Fruit fly (Drosophila melanogaster): ENCODE results near the gene CG14275.

Gene CG14275

DNA sequence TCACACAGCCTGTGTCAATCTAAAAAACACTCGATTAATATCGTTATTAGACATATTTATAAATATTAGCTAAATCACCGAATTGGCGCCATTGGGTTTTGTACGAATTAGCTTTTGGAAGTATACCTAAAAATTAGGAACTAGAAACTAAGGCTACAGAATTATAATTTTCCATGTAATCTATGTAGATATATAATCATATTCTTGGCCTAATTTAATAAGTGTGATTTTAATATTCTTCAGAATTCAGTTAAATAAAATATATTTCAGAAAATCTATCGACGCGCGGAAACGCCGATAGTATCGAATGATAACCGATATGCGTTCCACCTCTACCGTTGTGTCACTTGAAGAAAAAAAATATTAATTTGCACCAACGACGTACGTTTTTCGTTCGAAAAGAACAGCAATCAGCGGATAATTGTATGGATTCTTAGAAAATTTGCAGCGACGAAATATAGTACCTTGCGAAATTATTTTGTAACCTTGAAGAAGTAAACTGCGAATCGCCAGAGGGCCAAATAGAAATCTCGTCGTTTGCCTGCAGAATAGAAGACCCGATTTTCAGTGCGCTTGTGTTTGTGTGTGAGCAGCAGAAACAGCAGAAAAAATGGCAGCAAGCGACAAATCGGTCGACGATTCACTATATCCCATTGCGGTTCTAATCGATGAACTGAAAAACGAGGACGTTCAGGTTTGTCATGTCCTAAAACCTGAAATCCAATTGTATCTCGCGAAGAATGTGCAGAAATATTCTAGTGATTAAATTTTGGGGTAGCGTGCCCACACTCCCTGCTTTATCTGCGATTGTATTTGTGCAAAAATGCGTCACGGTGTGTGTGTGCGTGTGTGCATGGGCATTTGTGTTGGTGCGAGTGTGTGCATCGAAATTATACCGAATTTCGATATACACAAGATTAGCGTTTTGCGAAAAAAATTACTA is 38.7 kb downstream of the CG14275 start, which contains the start of gene Pp2A-29B (continued):
- TF ChIP-seq CG4282 (GFP tag; optimal IDR thresholded peaks at IDR 0.05) (no peak), odd (GFP tag; optimal IDR thresholded peaks at IDR 0.05) (no peak), Scr (GFP tag; IDR thresholded peaks at IDR 0.05; ENCODE audit: partially characterized antibody) (peak; percentile 99), Spps (tag; optimal IDR thresholded peaks at IDR 0.05) (no peak), otp (GFP tag; IDR thresholded peaks at IDR 0.05) (no peak), Camta (GFP tag; optimal IDR thresholded peaks at IDR 0.05) (no peak), usp (GFP tag; optimal IDR thresholded peaks at IDR 0.05) (no peak), CG10366 (GFP tag; IDR thresholded peaks at IDR 0.05) (no peak), dan (GFP tag; IDR thresholded peaks at IDR 0.05) (no peak), unpg (GFP tag; optimal IDR thresholded peaks at IDR 0.05) (no peak), row (GFP tag; IDR thresholded peaks at IDR 0.05) (peak; percentile 85), Bgb (GFP tag; IDR thresholded peaks at IDR 0.05; ENCODE audit: partially characterized antibody) (peak; percentile 97), CG10431 (GFP tag; optimal IDR thresholded peaks at IDR 0.05) (no peak), CG9215 (GFP tag; IDR thresholded peaks at IDR 0.05) (no peak), E2f1 (GFP tag; IDR thresholded peaks at IDR 0.05) (0 out of 2 replicates have a peak, but pooled peaks have one; percentile 23), fd96Cb (tag; optimal IDR thresholded peaks at IDR 0.05) (no peak), CG5245 (GFP tag; optimal IDR thresholded peaks at IDR 0.05) (no peak), sim (GFP tag; IDR thresholded peaks at IDR 0.05) (no peak), CG15696 (tag; optimal IDR thresholded peaks at IDR 0.05) (peak; percentile 35), Dp (GFP tag; optimal IDR thresholded peaks at IDR 0.05) (peak; percentile 80), CG2199 (GFP tag; IDR thresholded peaks at IDR 0.05) (no peak), CG8388 (GFP tag; optimal IDR thresholded peaks at IDR 0.05) (no peak), Antp (GFP tag; optimal IDR thresholded peaks at IDR 0.05) (no peak), CG34422 (GFP tag; IDR thresholded peaks at IDR 0.05) (no peak; the same call in 2 of the 3 replicates), wor (GFP tag; IDR thresholded peaks at IDR 0.05) (no peak), ab (GFP tag; optimal IDR thresholded peaks at IDR 0.05) (no peak), prd (optimal IDR thresholded peaks at IDR 0.05) (no peak), prd (GFP tag; IDR thresholded peaks at IDR 0.05) (peak; percentile 24; the same call in 1 of the 3 replicates), tup (GFP tag; optimal IDR thresholded peaks at IDR 0.05) (no peak), her (GFP tag; optimal IDR thresholded peaks at IDR 0.05) (no peak), CG8765 (GFP tag; IDR thresholded peaks at IDR 0.05) (no peak), Xrp1 (GFP tag; IDR thresholded peaks at IDR 0.05) (no peak), BtbVII (GFP tag; optimal IDR thresholded peaks at IDR 0.05) (no peak), CrebB (tag; optimal IDR thresholded peaks at IDR 0.05) (no peak), Max (GFP tag; optimal IDR thresholded peaks at IDR 0.05) (peak; percentile 23), CG15601 (tag; optimal IDR thresholded peaks at IDR 0.05) (peak; percentile 56), sima (GFP tag; optimal IDR thresholded peaks at IDR 0.05) (no peak), en (GFP tag; optimal IDR thresholded peaks at IDR 0.05) (no peak), yki (optimal IDR thresholded peaks at IDR 0.05) (no peak), lola (GFP tag; optimal IDR thresholded peaks at IDR 0.05) (peak in 1 of 3 experiments; percentile 32), toy (GFP tag; IDR thresholded peaks at IDR 0.05) (no peak), CG16779 (GFP tag; IDR thresholded peaks at IDR 0.05) (no peak), ara (GFP tag; IDR thresholded peaks at IDR 0.05) (no peak), E2f2 (GFP tag; IDR thresholded peaks at IDR 0.05) (peak; percentile 88), sisA (GFP tag; IDR thresholded peaks at IDR 0.05) (no peak), Ada2b (GFP tag; IDR thresholded peaks at IDR 0.05) (no peak), CG9817 (tag; optimal IDR thresholded peaks at IDR 0.05) (peak; percentile 17), D19A (tag; optimal IDR thresholded peaks at IDR 0.05) (peak; percentile 19), Trl (optimal IDR thresholded peaks at IDR 0.05) (no peak), Trl (GFP tag; optimal IDR thresholded peaks at IDR 0.05) (peak; percentile 3)

All from whole organism, embryonic.